Worm (Caenorhabditis elegans): ENCODE data around the gene K09E2.3.

DNA sequence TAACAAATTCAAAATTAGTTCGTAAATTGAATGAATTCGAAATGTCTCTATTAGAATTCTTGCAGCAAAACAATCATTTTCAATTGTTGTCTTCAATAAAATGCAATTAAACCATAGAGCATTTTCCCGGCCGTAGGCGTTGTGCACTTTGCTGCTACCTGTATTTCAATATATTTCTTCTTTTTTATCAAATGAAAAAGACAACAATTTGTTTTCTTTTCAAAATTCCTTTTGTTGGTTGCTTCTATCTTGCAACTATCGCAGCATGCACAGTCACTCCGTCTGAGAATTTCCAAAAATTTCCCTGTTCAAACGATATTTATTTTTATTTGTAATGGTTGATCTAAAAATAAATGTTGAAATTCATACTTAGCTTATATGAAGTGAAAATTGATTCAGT is 2.3 kb downstream of the K09E2.3 start:
- no peak for TF ChIP-seq ref-1 (GFP tag; conservative IDR thresholded peaks at IDR 0.05)
- no peak for TF ChIP-seq med-1 (GFP tag; optimal IDR thresholded peaks at IDR 0.05; ENCODE audit: insufficient read depth)
- no peak for TF ChIP-seq klf-2 (GFP tag; conservative IDR thresholded peaks at IDR 0.05)
- no peak for TF ChIP-seq T22C8.4 (GFP tag; IDR thresholded peaks at IDR 0.05)
- no peak for TF ChIP-seq ztf-23 (GFP tag; IDR thresholded peaks at IDR 0.05)
- no peak for TF ChIP-seq flt-1 (GFP tag; IDR thresholded peaks at IDR 0.05)
- no peak for TF ChIP-seq cog-1 (tag; optimal IDR thresholded peaks at IDR 0.05)
- TF ChIP-seq tab-1 (GFP tag; IDR thresholded peaks at IDR 0.05): no peak
